Fruit fly (Drosophila melanogaster): Measurements from ENCODE around the gene Ip259.

Ip259 gene

dm6 chr2L:10428528-10428927, 20.4 kb downstream of the Ip259 start, which contains the start of gene CG5188 (continued):
- TF ChIP-seq CG3726 (GFP tag; IDR thresholded peaks at IDR 0.05) (0 out of 3 replicates have a peak, but pooled peaks have one; percentile 35), CG10431 (GFP tag; optimal IDR thresholded peaks at IDR 0.05) (peak; percentile 2), trh (GFP tag; optimal IDR thresholded peaks at IDR 0.05) (no peak), HLH54F (GFP tag; optimal IDR thresholded peaks at IDR 0.05) (no peak), CG14014 (GFP tag; IDR thresholded peaks at IDR 0.05) (peak; percentile 35; the same call in 1 of the 2 replicates), CG34376 (GFP tag; optimal IDR thresholded peaks at IDR 0.05) (peak; percentile 42), CG4820 (GFP tag; optimal IDR thresholded peaks at IDR 0.05) (peak; percentile 31), CG1832 (GFP tag; optimal IDR thresholded peaks at IDR 0.05) (no peak), CG10543 (GFP tag; optimal IDR thresholded peaks at IDR 0.05) (no peak), CG13775 (GFP tag; optimal IDR thresholded peaks at IDR 0.05) (peak; percentile 29), ssp (GFP tag; IDR thresholded peaks at IDR 0.05) (peak; percentile 60), CG15696 (tag; optimal IDR thresholded peaks at IDR 0.05) (peak; percentile 17), zen (tag; optimal IDR thresholded peaks at IDR 0.05) (peak; percentile 20), grau (tag; optimal IDR thresholded peaks at IDR 0.05) (peak; percentile 69), CG13296 (GFP tag; optimal IDR thresholded peaks at IDR 0.05) (peak; percentile 34), Lim3 (GFP tag; IDR thresholded peaks at IDR 0.05) (no peak), onecut (GFP tag; IDR thresholded peaks at IDR 0.05) (no peak), gem (tag; optimal IDR thresholded peaks at IDR 0.05) (peak; percentile 74), CG9437 (GFP tag; optimal IDR thresholded peaks at IDR 0.05) (peak; percentile 25), CG4617 (GFP tag; optimal IDR thresholded peaks at IDR 0.05; ENCODE audit: borderline replicate concordance) (peak; percentile 19), CG34422 (GFP tag; IDR thresholded peaks at IDR 0.05) (peak; percentile 63; the same call in 2 of the 3 replicates), CG31388 (GFP tag; optimal IDR thresholded peaks at IDR 0.05) (no peak), CG13123 (GFP tag; optimal IDR thresholded peaks at IDR 0.05) (peak; percentile 3), cwo (GFP tag; optimal IDR thresholded peaks at IDR 0.05) (peak; percentile 27), CG2199 (GFP tag; IDR thresholded peaks at IDR 0.05) (no peak), Oaz (GFP tag; IDR thresholded peaks at IDR 0.05) (no peak), CG9727 (GFP tag; optimal IDR thresholded peaks at IDR 0.05) (peak; percentile 16), CG1602 (GFP tag; optimal IDR thresholded peaks at IDR 0.05) (peak; percentile 45), Atf-2 (GFP tag; optimal IDR thresholded peaks at IDR 0.05) (no peak), HmgZ (tag; optimal IDR thresholded peaks at IDR 0.05) (peak; percentile 40), CG12942 (GFP tag; optimal IDR thresholded peaks at IDR 0.05) (no peak), gce (GFP tag; IDR thresholded peaks at IDR 0.05) (0 out of 3 replicates have a peak, but pooled peaks have one; percentile 48), Jarid2 (GFP tag; optimal IDR thresholded peaks at IDR 0.05) (no peak), Stat92E (GFP tag; optimal IDR thresholded peaks at IDR 0.05) (no peak), CG11398 (GFP tag; optimal IDR thresholded peaks at IDR 0.05) (no peak), H15 (GFP tag; IDR thresholded peaks at IDR 0.05) (no peak), trem (tag; optimal IDR thresholded peaks at IDR 0.05) (peak; percentile 55), CG17328 (GFP tag; IDR thresholded peaks at IDR 0.05) (peak; percentile 68), Aef1 (GFP tag; IDR thresholded peaks at IDR 0.05) (peak; percentile 45; the same call in 1 of the 3 replicates), tll (GFP tag; optimal IDR thresholded peaks at IDR 0.05) (no peak), MBD-R2 (GFP tag; IDR thresholded peaks at IDR 0.05) (peak; percentile 75; the same call in 1 of the 2 replicates), CG10267 (tag; optimal IDR thresholded peaks at IDR 0.05) (peak; percentile 64), repo (GFP tag; optimal IDR thresholded peaks at IDR 0.05) (no peak), bbx (GFP tag; IDR thresholded peaks at IDR 0.05; ENCODE audit: partially characterized antibody) (no peak), Awh (GFP tag; IDR thresholded peaks at IDR 0.05) (no peak), Gsc (GFP tag; IDR thresholded peaks at IDR 0.05) (no peak), PHDP (tag; optimal IDR thresholded peaks at IDR 0.05) (peak; percentile 63), ranshi (GFP tag; IDR thresholded peaks at IDR 0.05) (peak; percentile 59; the same call in 1 of the 2 replicates), pzg (GFP tag; optimal IDR thresholded peaks at IDR 0.05) (peak; percentile 40), CG2116 (GFP tag; optimal IDR thresholded peaks at IDR 0.05) (peak; percentile 23), sim (GFP tag; IDR thresholded peaks at IDR 0.05) (no peak)
